Fruit fly (Drosophila melanogaster) whole organism, embryonic: Measurements from ENCODE around the gene CG10301.
A peak's percentile ranks its signal among the peaks of the same experiment; 100 is the strongest.

ENCODE experiments used
- ATbp ChIP-seq: fragments of 200-800 bp; sonication (Bioruptor generic); optimal IDR thresholded peaks from 2 replicates; lab custom pipeline; 2017; ENCODE audit warnings: missing biosample characterization, mild to moderate bottlenecking, missing genetic modification characterization, missing genetic modification reagents
- Aef1 ChIP-seq: fragments of 200-800 bp; sonication (Bioruptor generic); IDR thresholded peaks from 3 replicates; pipeline ENCODE4 v1.3.6; 2022; ENCODE audit warnings: missing biosample characterization, missing genetic modification characterization
- BEAF-32 ChIP-seq: fragments of 200-800 bp; sonication (Bioruptor generic); optimal IDR thresholded peaks from 3 replicates; lab custom pipeline; 2017; ENCODE audit warnings: missing biosample characterization, missing genetic modification characterization, mild to moderate bottlenecking, moderate library complexity, missing genetic modification reagents
- Bteb2 ChIP-seq: fragments of 200-800 bp; sonication (Bioruptor generic); optimal IDR thresholded peaks from 2 replicates; lab custom pipeline; 2016; ENCODE audit warnings: missing biosample characterization, missing genetic modification characterization
- CG10321 ChIP-seq: fragments of 200-800 bp; sonication (Bioruptor generic); IDR thresholded peaks from 2 replicates; pipeline ENCODE4 v1.3.6; 2022; ENCODE audit warnings: missing biosample characterization, missing genetic modification characterization
- CG11093 ChIP-seq: fragments of 200-800 bp; sonication (Bioruptor generic); IDR thresholded peaks from 3 replicates; pipeline ENCODE4 v1.3.6; 2022; ENCODE audit warnings: missing biosample characterization, missing genetic modification characterization
- CG11696 ChIP-seq: fragments of 200-800 bp; sonication (Bioruptor generic); IDR thresholded peaks from 2 replicates; pipeline ENCODE4 v1.3.6; 2022; ENCODE audit warnings: missing biosample characterization, missing genetic modification characterization
- CG14667 ChIP-seq: fragments of 200-800 bp; sonication (Bioruptor generic); IDR thresholded peaks from 2 replicates; pipeline ENCODE4 v1.3.6; 2022; ENCODE audit warnings: missing biosample characterization, missing genetic modification characterization
- CG15073 ChIP-seq: fragments of 200-800 bp; sonication (Bioruptor generic); optimal IDR thresholded peaks from 2 replicates; lab custom pipeline; 2016; ENCODE audit warnings: missing biosample characterization, missing genetic modification characterization
- CG15479 ChIP-seq: fragments of 200-800 bp; sonication (Bioruptor generic); optimal IDR thresholded peaks from 3 replicates; lab custom pipeline; 2019; ENCODE audit warnings: missing biosample characterization, mild to moderate bottlenecking, missing genetic modification characterization, moderate library complexity
- CG17385 ChIP-seq: fragments of 200-800 bp; sonication (Bioruptor generic); optimal IDR thresholded peaks from 3 replicates; lab custom pipeline; 2018; ENCODE audit warnings: missing biosample characterization, mild to moderate bottlenecking, missing genetic modification characterization
- CG17612 ChIP-seq: fragments of 200-800 bp; sonication (Bioruptor generic); IDR thresholded peaks from 2 replicates; pipeline ENCODE4 v1.3.6; 2022; ENCODE audit warnings: missing biosample characterization, missing genetic modification characterization
- CG17802 ChIP-seq: fragments of 200-800 bp; sonication (Bioruptor generic); optimal IDR thresholded peaks from 2 replicates; lab custom pipeline; 2018; ENCODE audit warnings: missing biosample characterization, mild to moderate bottlenecking, missing genetic modification characterization, moderate library complexity
- CG17829 ChIP-seq: fragments of 200-800 bp; optimal IDR thresholded peaks from 2 replicates; lab custom pipeline; 2019; ENCODE audit warnings: missing biosample characterization, mild to moderate bottlenecking, missing genetic modification characterization, moderate library complexity
- CG2875 ChIP-seq: fragments of 200-800 bp; sonication (Bioruptor generic); optimal IDR thresholded peaks from 2 replicates; lab custom pipeline; 2017; ENCODE audit warnings: missing biosample characterization, mild to moderate bottlenecking, missing genetic modification characterization, missing genetic modification reagents
- CG2889 ChIP-seq: fragments of 200-800 bp; sonication (Bioruptor generic); IDR thresholded peaks from 3 replicates; pipeline ENCODE4 v1.3.6; 2022; ENCODE audit warnings: missing biosample characterization, missing genetic modification characterization
- CG30431 ChIP-seq: fragments of 200-800 bp; sonication (Bioruptor generic); optimal IDR thresholded peaks from 2 replicates; lab custom pipeline; 2017; ENCODE audit warnings: missing biosample characterization, missing genetic modification characterization
- CG3995 ChIP-seq: fragments of 200-800 bp; sonication (Bioruptor generic); optimal IDR thresholded peaks from 3 replicates; lab custom pipeline; 2016; ENCODE audit warnings: missing biosample characterization, missing genetic modification characterization
- CG4282 ChIP-seq: fragments of 200-800 bp; sonication (Bioruptor generic); optimal IDR thresholded peaks from 2 replicates; lab custom pipeline; 2016; ENCODE audit warnings: missing biosample characterization, missing genetic modification characterization
- CG43689 ChIP-seq: fragments of 200-800 bp; sonication (Bioruptor generic); IDR thresholded peaks from 2 replicates; pipeline ENCODE4 v1.3.6; 2022; ENCODE audit warnings: missing biosample characterization, missing genetic modification characterization
- CG8388 ChIP-seq: fragments of 200-800 bp; sonication (Bioruptor generic); optimal IDR thresholded peaks from 2 replicates; lab custom pipeline; 2019; ENCODE audit warnings: missing biosample characterization, mild to moderate bottlenecking, missing genetic modification characterization, moderate library complexity
- CG9797 ChIP-seq: fragments of 200-800 bp; sonication (Bioruptor generic); optimal IDR thresholded peaks from 3 replicates; lab custom pipeline; 2018; ENCODE audit warnings: missing biosample characterization, mild to moderate bottlenecking, missing genetic modification characterization
- CG9817 ChIP-seq: fragments of 200-800 bp; sonication (Bioruptor generic); optimal IDR thresholded peaks from 2 replicates; lab custom pipeline; 2018; ENCODE audit warnings: missing biosample characterization, mild to moderate bottlenecking, missing genetic modification characterization, moderate library complexity
- CkIIα-i1 ChIP-seq: fragments of 200-800 bp; sonication (Bioruptor generic); IDR thresholded peaks from 2 replicates; pipeline ENCODE4 v1.3.6; 2022; ENCODE audit warnings: missing biosample characterization, missing genetic modification characterization
- Dfd ChIP-seq, 2 experiments: fragments of >200 bp; optimal IDR thresholded peaks; 2 replicates each; lab custom pipeline; 2017; ENCODE audit warnings: missing biosample characterization in 2 of 2, missing genetic modification characterization in 2 of 2
- Doc2 ChIP-seq: fragments of 200-800 bp; sonication (Bioruptor generic); IDR thresholded peaks from 2 replicates; pipeline ENCODE4 v1.3.6; 2022; ENCODE audit warnings: missing biosample characterization, missing genetic modification characterization
- E2f2 ChIP-seq: fragments of 200-800 bp; sonication (Bioruptor generic); IDR thresholded peaks from 2 replicates; pipeline ENCODE4 v1.3.6; 2022; ENCODE audit warnings: missing biosample characterization, missing genetic modification characterization
- ERR ChIP-seq: fragments of 200-800 bp; sonication (Bioruptor generic); optimal IDR thresholded peaks from 2 replicates; lab custom pipeline; 2016; ENCODE audit warnings: missing biosample characterization, missing genetic modification characterization
- Ets97D ChIP-seq: fragments of 200-800 bp; sonication (Bioruptor generic); optimal IDR thresholded peaks from 3 replicates; lab custom pipeline; 2016; ENCODE audit warnings: missing biosample characterization, missing genetic modification characterization
- Hr3 ChIP-seq: fragments of 200-800 bp; sonication (Bioruptor generic); optimal IDR thresholded peaks from 3 replicates; lab custom pipeline; 2016; ENCODE audit warnings: missing biosample characterization, missing genetic modification characterization
- Lpt ChIP-seq: fragments of >200 bp; optimal IDR thresholded peaks from 2 replicates; lab custom pipeline; 2018; ENCODE audit warnings: missing biosample characterization, missing genetic modification characterization
- NfI ChIP-seq: fragments of 200-800 bp; sonication (Bioruptor generic); optimal IDR thresholded peaks from 3 replicates; lab custom pipeline; 2018; ENCODE audit warnings: missing biosample characterization, mild to moderate bottlenecking, missing genetic modification characterization, moderate library complexity
- Pdp1 ChIP-seq, 2 experiments: fragments of 200-800 bp; sonication (Bioruptor generic); optimal IDR thresholded peaks; 3 replicates each; lab custom pipeline; 2016; ENCODE audit warnings: missing biosample characterization in 2 of 2, missing genetic modification characterization in 2 of 2, mild to moderate bottlenecking in 1 of 2, moderate library complexity in 1 of 2
- Sox100B ChIP-seq: fragments of 200-800 bp; sonication (Bioruptor generic); optimal IDR thresholded peaks from 3 replicates; lab custom pipeline; 2018; ENCODE audit warnings: missing biosample characterization, mild to moderate bottlenecking, missing genetic modification characterization
- Sry-δ ChIP-seq: fragments of 200-800 bp; sonication (Bioruptor generic); optimal IDR thresholded peaks from 2 replicates; lab custom pipeline; 2016; ENCODE audit warnings: missing biosample characterization, missing genetic modification characterization
- Ssrp ChIP-seq: fragments of 200-800 bp; sonication (Bioruptor generic); optimal IDR thresholded peaks from 2 replicates; lab custom pipeline; 2018; ENCODE audit warnings: missing biosample characterization, mild to moderate bottlenecking, missing genetic modification characterization, moderate library complexity
- ase ChIP-seq: fragments of 200-800 bp; sonication (Bioruptor generic); IDR thresholded peaks from 3 replicates; pipeline ENCODE4 v1.3.6; 2022; ENCODE audit warnings: missing biosample characterization, missing genetic modification characterization
- corto ChIP-seq: fragments of 200-800 bp; sonication (Bioruptor generic); optimal IDR thresholded peaks from 2 replicates; lab custom pipeline; 2016; ENCODE audit warnings: missing biosample characterization, mild to moderate bottlenecking, missing genetic modification characterization, moderate library complexity
- lab ChIP-seq: fragments of 200-800 bp; sonication (Bioruptor generic); optimal IDR thresholded peaks from 3 replicates; lab custom pipeline; 2017; ENCODE audit warnings: missing biosample characterization, missing genetic modification characterization, mild to moderate bottlenecking, moderate library complexity, missing genetic modification reagents
- lov ChIP-seq, 2 experiments: fragments of 200-800 bp in 1 of 2; fragments of >200 bp in 1 of 2; sonication (Bioruptor generic) in 1 of 2; IDR thresholded peaks in 1 of 2; optimal IDR thresholded peaks in 1 of 2; 2 replicates in 1 of 2; 3 replicates in 1 of 2; pipeline versions ENCODE4 v1.3.6 to Lab custom; 2017 to 2022; ENCODE audit warnings: missing biosample characterization in 1 of 2, missing genetic modification characterization in 1 of 2
- mld ChIP-seq: fragments of 200-800 bp; sonication (Bioruptor generic); IDR thresholded peaks from 3 replicates; pipeline ENCODE4 v1.3.6; 2022; ENCODE audit warnings: missing biosample characterization, missing genetic modification characterization; ENCODE audit not compliant: partially characterized antibody
- phol ChIP-seq: fragments of 200-800 bp; sonication (Bioruptor generic); optimal IDR thresholded peaks from 3 replicates; lab custom pipeline; 2018; ENCODE audit warnings: missing biosample characterization, mild to moderate bottlenecking, missing genetic modification characterization, moderate library complexity
- sqz ChIP-seq: fragments of 200-800 bp; sonication (Bioruptor generic); optimal IDR thresholded peaks from 3 replicates; lab custom pipeline; 2018; ENCODE audit warnings: missing biosample characterization, mild to moderate bottlenecking, missing genetic modification characterization
- stc ChIP-seq: fragments of 200-800 bp; sonication (Bioruptor generic); IDR thresholded peaks from 2 replicates; pipeline ENCODE4 v1.3.6; 2022; ENCODE audit warnings: missing biosample characterization, missing genetic modification characterization
- tgo ChIP-seq: fragments of 200-800 bp; sonication (Bioruptor generic); IDR thresholded peaks from 3 replicates; pipeline ENCODE4 v1.3.6; 2022; ENCODE audit warnings: missing biosample characterization, missing genetic modification characterization
- trh ChIP-seq: fragments of 200-800 bp; sonication (Bioruptor generic); optimal IDR thresholded peaks from 2 replicates; lab custom pipeline; 2016; ENCODE audit warnings: missing biosample characterization, missing genetic modification characterization
- wdn ChIP-seq: fragments of 200-800 bp; sonication (Bioruptor generic); IDR thresholded peaks from 2 replicates; pipeline ENCODE4 v1.3.6; 2022; ENCODE audit warnings: missing biosample characterization, missing genetic modification characterization
- zfh2 ChIP-seq: fragments of 200-800 bp; sonication (Bioruptor generic); optimal IDR thresholded peaks from 2 replicates; lab custom pipeline; 2016; ENCODE audit warnings: missing biosample characterization, missing genetic modification characterization

The CG10301 gene

dm6 chr3R:23669401-23670216 is 40.3 kb upstream of the CG10301 start, which contains the start of gene CG31145 (continued):
- peak; percentile 99 for TF ChIP-seq ERR (GFP tag; lab: Kevin White, UChicago)
- TF ChIP-seq Aef1 (GFP tag; lab: Robert Waterston, UW) = peak; percentile 99
- TF ChIP-seq BEAF-32 = peak; percentile 41
- TF ChIP-seq Lpt (GFP tag; lab: Kevin White, UChicago) = no peak
- TF ChIP-seq Hr3 (GFP tag; lab: Kevin White, UChicago) = peak; percentile 100
- peak; percentile 97 for TF ChIP-seq CG17612 (GFP tag; lab: Robert Waterston, UW)
- peak; percentile 99 for TF ChIP-seq CG8388 (GFP tag; lab: Kevin White, UChicago)
- TF ChIP-seq CG9817 (tag; lab: Kevin White, UChicago) = peak; percentile 99
- peak; percentile 99 for TF ChIP-seq CG17829 (tag; lab: Kevin White, UChicago)
- TF ChIP-seq CG11093 (GFP tag; lab: Robert Waterston, UW) = peak; percentile 99
- TF ChIP-seq CkIIα-i1 = peak; percentile 92
- peak; percentile 98 for TF ChIP-seq CG2889 (GFP tag; lab: Robert Waterston, UW)
- peak; percentile 65 for TF ChIP-seq CG15479 (GFP tag; lab: Kevin White, UChicago)
- TF ChIP-seq tgo = peak; percentile 99
- TF ChIP-seq E2f2 (GFP tag; lab: Robert Waterston, UW) = peak; percentile 92
- TF ChIP-seq sqz (GFP tag; lab: Kevin White, UChicago) = peak; percentile 99
- peak; percentile 86 for TF ChIP-seq CG10321 (GFP tag; lab: Robert Waterston, UW)
- TF ChIP-seq CG15073 = peak; percentile 90
- peak; percentile 99 to 100 for TF ChIP-seq Pdp1 (GFP tag; optimal IDR thresholded peaks at IDR 0.05; lab: Kevin White, UChicago)
- TF ChIP-seq CG43689 (GFP tag; lab: Robert Waterston, UW) = peak; percentile 96
- TF ChIP-seq lab = peak; percentile 100
- peak; percentile 56; the same call in 1 of the 3 replicates for TF ChIP-seq mld (GFP tag; lab: Robert Waterston, UW)
- TF ChIP-seq lov (optimal IDR thresholded peaks at IDR 0.05; lab: Kevin White, UChicago) = no peak
- peak; percentile 94 for TF ChIP-seq lov (GFP tag; IDR thresholded peaks at IDR 0.05; lab: Robert Waterston, UW)
- TF ChIP-seq ATbp (GFP tag; lab: Kevin White, UChicago) = peak; percentile 100
- peak; percentile 99 for TF ChIP-seq CG4282
- TF ChIP-seq CG3995 (GFP tag; lab: Kevin White, UChicago) = peak; percentile 89
- TF ChIP-seq NfI (GFP tag; lab: Kevin White, UChicago) = peak; percentile 99
- peak; percentile 99 for TF ChIP-seq CG2875 (GFP tag; lab: Kevin White, UChicago)
- peak; percentile 84 for TF ChIP-seq Sry-δ
- peak; percentile 99 for TF ChIP-seq CG17385 (GFP tag; lab: Kevin White, UChicago)
- TF ChIP-seq Dfd (GFP tag; optimal IDR thresholded peaks at IDR 0.05; lab: Kevin White, UChicago) = peak in 1 of 2 experiments; percentile 95
- TF ChIP-seq wdn (GFP tag; lab: Robert Waterston, UW) = peak; percentile 98
- peak; percentile 100 for TF ChIP-seq Bteb2 (GFP tag; lab: Kevin White, UChicago)
- TF ChIP-seq corto (GFP tag; lab: Kevin White, UChicago) = peak; percentile 96
- TF ChIP-seq CG30431 (GFP tag; lab: Kevin White, UChicago) = peak; percentile 99
- TF ChIP-seq stc (GFP tag; lab: Robert Waterston, UW) = peak; percentile 99
- peak; percentile 94 for TF ChIP-seq CG17802
- peak; percentile 98 for TF ChIP-seq CG14667 (GFP tag; lab: Robert Waterston, UW)
- TF ChIP-seq zfh2 (GFP tag; lab: Kevin White, UChicago) = peak; percentile 100
- peak; percentile 99 for TF ChIP-seq trh (GFP tag; lab: Kevin White, UChicago)
- TF ChIP-seq Ets97D = peak; percentile 95
- TF ChIP-seq CG9797 (GFP tag; lab: Kevin White, UChicago) = peak; percentile 73
- TF ChIP-seq Doc2 (GFP tag; lab: Robert Waterston, UW) = peak; percentile 97; the same call in 1 of the 2 replicates
- TF ChIP-seq Sox100B (GFP tag; lab: Kevin White, UChicago) = peak; percentile 100
- TF ChIP-seq ase (GFP tag; lab: Robert Waterston, UW) = peak; percentile 98
- peak; percentile 93 for TF ChIP-seq CG11696
- TF ChIP-seq Ssrp (tag; lab: Kevin White, UChicago) = peak; percentile 100
- peak; percentile 99 for TF ChIP-seq phol (tag; lab: Kevin White, UChicago)
